Fruit fly (Drosophila melanogaster): ENCODE results near the gene heca.

dm6 chr3R:30284989-30285670, 7.4 kb downstream of the heca start:
- TF ChIP-seq CG8478 (optimal IDR thresholded peaks at IDR 0.05) = no peak
- TF ChIP-seq CTCF (optimal IDR thresholded peaks at IDR 0.05) = no peak

Data from S2 (cell line).